Worm (Caenorhabditis elegans) whole organism, early embryonic: ENCODE data around the gene ZC443.3.

Source experiments
- B0310.2 ChIP-seq: sonication (generic microtip); optimal IDR thresholded peaks from 2 replicates; lab custom pipeline; 2016; ENCODE audit warnings: mild to moderate bottlenecking, missing genetic modification characterization, missing compliant biosample characterization
- ama-1 ChIP-seq: fragments of 150-350 bp; optimal IDR thresholded peaks from 2 replicates; lab custom pipeline; 2014
- ceh-36 ChIP-seq: sonication (generic microtip); optimal IDR thresholded peaks from 2 replicates; lab custom pipeline; 2016; ENCODE audit warnings: missing genetic modification characterization, inconsistent platforms, missing compliant biosample characterization
- ets-7 ChIP-seq: sonication (generic microtip); optimal IDR thresholded peaks from 2 replicates; lab custom pipeline; 2016; ENCODE audit warnings: missing genotype, missing genetic modification characterization, missing compliant biosample characterization
- flt-1 ChIP-seq: fragments of 200-800 bp; sonication (Bioruptor generic); IDR thresholded peaks from 2 replicates; pipeline ENCODE4 v1.3.6; 2022; ENCODE audit warnings: missing genetic modification characterization, missing compliant biosample characterization
- hmbx-1 ChIP-seq: sonication (generic microtip); optimal IDR thresholded peaks from 2 replicates; lab custom pipeline; 2016; ENCODE audit warnings: mild to moderate bottlenecking, missing genetic modification characterization, missing compliant biosample characterization
- hnd-1 ChIP-seq: sonication (generic microtip); optimal IDR thresholded peaks from 2 replicates; lab custom pipeline; 2016; ENCODE audit warnings: missing genetic modification characterization, missing compliant biosample characterization
- sea-1 ChIP-seq: fragments of 200-800 bp; sonication (Bioruptor generic); conservative IDR thresholded peaks from 2 replicates; pipeline ENCODE4 v1.3.6; 2022; ENCODE audit warnings: missing genetic modification characterization, missing compliant biosample characterization
- tra-4 ChIP-seq: sonication (generic microtip); optimal IDR thresholded peaks from 2 replicates; lab custom pipeline; 2017; ENCODE audit warnings: missing genetic modification characterization, missing compliant biosample characterization

DNA sequence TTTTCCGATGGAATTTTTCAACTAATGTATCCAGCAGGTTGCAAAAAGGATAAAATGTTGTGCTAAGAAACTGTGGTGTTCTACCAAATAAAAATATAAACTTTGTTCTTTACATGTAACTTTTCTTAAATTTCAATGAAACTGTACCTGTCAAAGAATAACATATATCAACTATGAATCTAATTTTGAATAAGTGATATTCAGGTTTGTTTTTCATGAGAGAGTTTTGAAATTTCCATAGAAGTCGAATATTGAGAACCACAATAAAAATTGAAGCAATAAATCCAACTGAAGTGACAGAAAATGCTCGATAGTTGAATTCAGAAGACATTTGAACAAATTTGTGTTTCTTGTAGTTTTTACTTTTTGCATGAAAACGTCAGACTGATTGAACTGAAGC is 23.7 kb downstream of the ZC443.3 start, which contains the start of gene srbc-43:
- TF ChIP-seq tra-4 (tag; lab: Kevin White, UChicago) (no peak), ama-1 (lab: Kevin White, UChicago) (no peak), hmbx-1 (tag; lab: Kevin White, UChicago) (no peak), ets-7 (tag; lab: Kevin White, UChicago) (no peak), ceh-36 (tag; lab: Kevin White, UChicago) (no peak), B0310.2 (tag; lab: Kevin White, UChicago) (no peak), flt-1 (GFP tag; lab: Robert Waterston, UW) (no peak), sea-1 (no peak), hnd-1 (tag; lab: Kevin White, UChicago) (no peak)
